Worm (Caenorhabditis elegans) whole organism, mixed stage, embryonic: Measurements from ENCODE around the gene dnc-3.

Source experiments
- M03D4.4 ChIP-seq: sonication (generic microtip); optimal IDR thresholded peaks from 2 replicates; lab custom pipeline; 2017; ENCODE audit warnings: mild to moderate bottlenecking, missing genetic modification characterization, missing compliant biosample characterization
- bed-3 ChIP-seq: fragments of 200-800 bp; sonication (Bioruptor generic); optimal IDR thresholded peaks from 3 replicates; lab custom pipeline; 2018; ENCODE audit warnings: mild to moderate bottlenecking, missing genetic modification characterization, moderate library complexity, missing compliant biosample characterization
- ceh-39 ChIP-seq: fragments of 150-350 bp; optimal IDR thresholded peaks from 2 replicates; lab custom pipeline; 2014; ENCODE audit warnings: missing biosample characterization, missing genetic modification characterization
- ceh-43 ChIP-seq: fragments of 200-800 bp; sonication (Bioruptor generic); optimal IDR thresholded peaks from 2 replicates; lab custom pipeline; 2018; ENCODE audit warnings: mild to moderate bottlenecking, missing genetic modification characterization, moderate library complexity, missing compliant biosample characterization
- ceh-83 ChIP-seq: fragments of 200-800 bp; sonication (Bioruptor generic); optimal IDR thresholded peaks from 2 replicates; lab custom pipeline; 2018; ENCODE audit warnings: mild to moderate bottlenecking, missing genetic modification characterization, missing compliant biosample characterization
- cnd-1 ChIP-seq: fragments of 200-800 bp; sonication (Bioruptor generic); optimal IDR thresholded peaks from 2 replicates; lab custom pipeline; 2018; ENCODE audit warnings: mild to moderate bottlenecking, missing genetic modification characterization, missing compliant biosample characterization
- drap-1 ChIP-seq: fragments of 200-800 bp; sonication (Bioruptor generic); optimal IDR thresholded peaks from 3 replicates; lab custom pipeline; 2018; ENCODE audit warnings: mild to moderate bottlenecking, missing genetic modification characterization, missing compliant biosample characterization
- elt-1 ChIP-seq: sonication (generic microtip); optimal IDR thresholded peaks from 2 replicates; lab custom pipeline; 2017; ENCODE audit warnings: missing genetic modification characterization, mild to moderate bottlenecking, missing compliant biosample characterization, antibody characterized with exemption, moderate library complexity, borderline replicate concordance; ENCODE audit not compliant: insufficient read depth
- elt-3 ChIP-seq: fragments of 150-350 bp; optimal IDR thresholded peaks from 2 replicates; lab custom pipeline; 2014; ENCODE audit warnings: missing biosample characterization, missing genetic modification characterization
- flh-1 ChIP-seq: fragments of 200-800 bp; sonication (Bioruptor generic); optimal IDR thresholded peaks from 2 replicates; lab custom pipeline; 2018; ENCODE audit warnings: mild to moderate bottlenecking, missing genetic modification characterization, moderate library complexity, missing compliant biosample characterization
- ham-2 ChIP-seq: fragments of 200-800 bp; sonication (Bioruptor generic); optimal IDR thresholded peaks from 2 replicates; lab custom pipeline; 2018; ENCODE audit warnings: mild to moderate bottlenecking, missing genetic modification characterization, missing compliant biosample characterization
- hlh-1 ChIP-seq: fragments of 150-350 bp; optimal IDR thresholded peaks from 2 replicates; lab custom pipeline; 2014; ENCODE audit warnings: missing biosample characterization, missing genetic modification reagents, missing genetic modification characterization
- lin-13 ChIP-seq: fragments of 150-350 bp; optimal IDR thresholded peaks from 2 replicates; lab custom pipeline; 2014; ENCODE audit warnings: missing biosample characterization, missing genetic modification characterization
- lin-32 ChIP-seq: fragments of 200-800 bp; sonication (Bioruptor generic); optimal IDR thresholded peaks from 2 replicates; lab custom pipeline; 2018; ENCODE audit warnings: mild to moderate bottlenecking, missing genetic modification characterization, missing compliant biosample characterization
- mab-5 ChIP-seq: fragments of 150-350 bp; optimal IDR thresholded peaks from 2 replicates; lab custom pipeline; 2014; ENCODE audit warnings: missing biosample characterization, missing genetic modification characterization
- mep-1 ChIP-seq: fragments of 150-350 bp; optimal IDR thresholded peaks from 2 replicates; lab custom pipeline; 2017; ENCODE audit warnings: missing biosample characterization, missing genetic modification reagents, missing genetic modification characterization, inconsistent platforms
- mls-2 ChIP-seq: sonication (generic microtip); optimal IDR thresholded peaks from 2 replicates; lab custom pipeline; 2016; ENCODE audit warnings: mild to moderate bottlenecking, missing genetic modification characterization, moderate library complexity, missing compliant biosample characterization
- nhr-12 ChIP-seq: fragments of 150-350 bp; optimal IDR thresholded peaks from 2 replicates; lab custom pipeline; 2014; ENCODE audit warnings: missing biosample characterization, missing genetic modification characterization
- nhr-2 ChIP-seq: fragments of 150-350 bp; optimal IDR thresholded peaks from 2 replicates; lab custom pipeline; 2014; ENCODE audit warnings: missing biosample characterization, missing genetic modification characterization
- nhr-28 ChIP-seq: fragments of 150-350 bp; optimal IDR thresholded peaks from 2 replicates; lab custom pipeline; 2014; ENCODE audit warnings: missing biosample characterization, missing genetic modification characterization
- nhr-76 ChIP-seq: sonication (generic microtip); optimal IDR thresholded peaks from 2 replicates; lab custom pipeline; 2017; ENCODE audit warnings: missing biosample characterization, missing genetic modification characterization
- sem-2 ChIP-seq: fragments of 200-800 bp; sonication (Bioruptor generic); optimal IDR thresholded peaks from 2 replicates; lab custom pipeline; 2018; ENCODE audit warnings: mild to moderate bottlenecking, missing genetic modification characterization, missing compliant biosample characterization
- snpc-4 ChIP-seq: fragments of 150-350 bp; optimal IDR thresholded peaks from 2 replicates; lab custom pipeline; 2014; ENCODE audit warnings: missing biosample characterization, missing genetic modification characterization
- sptf-1 ChIP-seq: sonication (generic microtip); optimal IDR thresholded peaks from 2 replicates; lab custom pipeline; 2017; ENCODE audit warnings: mild to moderate bottlenecking, missing genetic modification characterization, moderate library complexity, missing compliant biosample characterization
- tbx-8 ChIP-seq: fragments of 200-800 bp; sonication (Bioruptor generic); optimal IDR thresholded peaks from 2 replicates; lab custom pipeline; 2018; ENCODE audit warnings: mild to moderate bottlenecking, missing genetic modification characterization, moderate library complexity, missing compliant biosample characterization
- unc-120 ChIP-seq: sonication (generic microtip); optimal IDR thresholded peaks from 2 replicates; lab custom pipeline; 2017; ENCODE audit warnings: missing genetic modification characterization, missing compliant biosample characterization; ENCODE audit not compliant: poor library complexity, severe bottlenecking
- unc-39 ChIP-seq: fragments of 150-350 bp; optimal IDR thresholded peaks from 2 replicates; lab custom pipeline; 2014; ENCODE audit warnings: missing biosample characterization, missing genetic modification characterization
- zip-8 ChIP-seq: fragments of 150-350 bp; optimal IDR thresholded peaks from 2 replicates; lab custom pipeline; 2014; ENCODE audit warnings: missing biosample characterization, missing genetic modification characterization
- ztf-11 ChIP-seq: fragments of 150-350 bp; optimal IDR thresholded peaks from 2 replicates; lab custom pipeline; 2014; ENCODE audit warnings: missing biosample characterization, missing genetic modification characterization

dnc-3 gene

ce11 chrII:3567576-3567975, 14.1 kb downstream of the dnc-3 start:
- TF ChIP-seq cnd-1 (tag; lab: Kevin White, UChicago) (peak; percentile 72), ham-2 (GFP tag; lab: Kevin White, UChicago) (peak; percentile 41), M03D4.4 (tag; lab: Kevin White, UChicago) (peak; percentile 68), ceh-83 (GFP tag; lab: Kevin White, UChicago) (peak; percentile 85), sem-2 (GFP tag; lab: Kevin White, UChicago) (peak; percentile 59), drap-1 (peak; percentile 52), ceh-43 (peak; percentile 39), sptf-1 (tag; lab: Kevin White, UChicago) (peak; percentile 58), bed-3 (peak; percentile 56), lin-13 (tag; lab: Kevin White, UChicago) (peak; percentile 8), unc-120 (peak; percentile 60), mls-2 (peak; percentile 4), tbx-8 (GFP tag; lab: Kevin White, UChicago) (peak; percentile 18)

DNA sequence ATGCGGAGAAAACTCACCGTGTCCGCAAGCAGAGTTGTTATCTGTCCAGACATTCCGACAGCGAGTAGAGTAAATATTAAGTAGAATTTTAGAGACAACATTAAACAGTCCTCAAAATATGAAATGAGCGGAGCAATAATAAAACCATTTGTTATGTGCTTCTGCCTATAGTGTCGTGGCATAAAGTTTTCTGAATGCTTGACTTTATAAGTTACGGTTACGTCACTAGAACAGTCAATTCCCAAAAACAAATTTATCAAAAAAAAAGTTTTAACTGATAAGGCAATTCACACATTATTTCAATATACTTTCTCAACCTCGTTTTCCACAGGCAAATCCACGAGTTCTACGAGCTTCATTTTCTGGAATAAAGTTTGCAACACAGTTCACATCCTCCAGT, 15.6 kb downstream of the dnc-3 start, which contains the start of gene clec-127:
Gene clec-127, minus strand, starts transcription at position 101 of the 400 bp plus-strand sequence.
- TF ChIP-seq elt-3 (tag; lab: Kevin White, UChicago) (no peak), bed-3 (no peak), nhr-2 (tag; lab: Kevin White, UChicago) (no peak), unc-39 (no peak), nhr-76 (tag; lab: Kevin White, UChicago) (no peak), sptf-1 (tag; lab: Kevin White, UChicago) (no peak), sem-2 (GFP tag; lab: Kevin White, UChicago) (no peak), ztf-11 (tag; lab: Kevin White, UChicago) (no peak)

DNA sequence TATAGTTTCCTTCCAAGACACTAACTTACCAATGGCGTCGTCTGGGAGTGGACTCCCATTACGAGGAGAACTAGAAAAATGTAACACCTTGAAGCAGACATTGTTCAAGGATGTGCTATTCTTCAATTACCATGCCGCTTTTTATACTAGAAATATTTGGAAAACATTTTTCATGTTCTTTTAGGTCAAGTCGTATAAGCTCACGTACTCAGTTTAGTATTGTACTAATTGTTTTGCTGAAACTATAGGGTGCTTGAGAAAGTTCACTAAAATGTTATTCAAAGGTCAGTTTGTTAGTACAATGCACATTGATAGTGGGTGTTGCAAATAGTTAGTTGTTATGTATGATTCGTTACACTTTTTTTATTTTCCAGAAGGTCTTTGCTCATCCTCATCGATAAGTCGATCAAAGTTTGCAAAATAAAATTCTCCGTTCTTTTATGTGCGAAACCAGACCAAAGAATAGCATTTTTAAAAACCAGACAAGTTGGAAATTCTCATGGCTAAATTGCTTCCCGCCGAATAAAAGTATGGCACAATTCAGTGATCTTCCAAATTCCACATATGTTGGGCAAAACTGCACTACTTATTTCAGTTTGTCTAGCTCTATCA, 17.5 kb downstream of the dnc-3 start, which contains the start of the genes clec-128 and clec-129:
Gene clec-128, minus strand, starts transcription at position 101 of the 612 bp plus-strand sequence.
Gene clec-129, plus strand, starts transcription at position 562 of the 612 bp plus-strand sequence.
- TF ChIP-seq lin-32, result no peak
- no peak for TF ChIP-seq hlh-1 (tag; lab: Kevin White, UChicago)
- TF ChIP-seq zip-8 (tag; lab: Kevin White, UChicago), result no peak
- TF ChIP-seq sptf-1 (tag; lab: Kevin White, UChicago), result no peak
- no peak for TF ChIP-seq snpc-4 (tag; lab: Kevin White, UChicago)
- no peak for TF ChIP-seq drap-1
- TF ChIP-seq tbx-8 (GFP tag; lab: Kevin White, UChicago), result no peak
- TF ChIP-seq flh-1 (GFP tag; lab: Kevin White, UChicago), result no peak

DNA sequence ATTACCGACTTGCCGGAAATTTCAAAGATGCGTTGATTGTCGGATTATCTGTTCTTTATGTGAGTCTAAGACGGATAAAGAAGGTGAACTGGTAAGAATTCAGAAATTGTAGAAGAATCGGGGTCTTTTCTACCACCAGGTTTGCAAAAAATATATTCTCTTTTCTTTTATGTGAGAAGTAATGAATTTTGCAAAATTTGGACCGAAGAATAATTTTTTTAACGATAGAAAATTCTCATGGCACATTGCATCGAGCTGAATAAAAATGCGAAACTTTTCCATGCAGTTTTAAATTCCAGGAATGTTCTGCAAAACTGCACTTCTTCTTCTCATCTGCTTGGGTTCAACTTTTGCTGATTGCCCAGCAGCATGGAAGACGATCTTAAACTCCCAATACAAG, 19.7 kb downstream of the dnc-3 start, which contains the start of gene clec-130:
Gene clec-130, plus strand, starts transcription at position 301 of the 400 bp plus-strand sequence.
- no peak for TF ChIP-seq elt-1 (tag; lab: Kevin White, UChicago)
- no peak for TF ChIP-seq tbx-8 (GFP tag; lab: Kevin White, UChicago)
- TF ChIP-seq nhr-76 (tag; lab: Kevin White, UChicago), result no peak
- no peak for TF ChIP-seq ceh-43
- no peak for TF ChIP-seq mls-2
- no peak for TF ChIP-seq mab-5
- no peak for TF ChIP-seq mep-1
- TF ChIP-seq ceh-83 (GFP tag; lab: Kevin White, UChicago), result no peak

DNA sequence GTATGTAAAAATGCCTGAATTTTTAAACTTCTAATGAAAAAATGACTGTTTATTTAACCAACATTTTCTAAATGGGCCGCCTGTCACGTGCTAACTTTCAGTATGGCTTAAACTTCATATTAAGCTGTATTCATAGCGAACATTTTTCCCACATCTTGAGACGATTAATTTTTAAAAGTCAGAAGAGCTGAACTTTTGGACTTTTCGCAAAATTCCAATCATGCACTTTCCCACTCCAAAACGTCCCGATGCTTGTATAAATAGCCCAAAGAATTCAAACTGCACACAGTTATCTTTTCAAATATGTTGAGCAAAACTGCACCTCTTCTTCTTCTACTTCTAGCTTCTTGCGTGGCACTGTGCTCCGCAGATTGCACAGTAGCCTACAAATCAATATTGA, 23.2 kb downstream of the dnc-3 start, which contains the start of gene clec-132:
Gene clec-132, plus strand, starts transcription at position 301 of the 400 bp plus-strand sequence.
- TF ChIP-seq cnd-1 (tag; lab: Kevin White, UChicago) (no peak), ceh-43 (no peak), mep-1 (no peak), ceh-39 (tag; lab: Kevin White, UChicago) (no peak), snpc-4 (tag; lab: Kevin White, UChicago) (no peak), mls-2 (no peak)

- no peak for TF ChIP-seq hlh-1 (tag; lab: Kevin White, UChicago)
- no peak for TF ChIP-seq unc-120
- TF ChIP-seq ham-2 (GFP tag; lab: Kevin White, UChicago), result no peak
- TF ChIP-seq flh-1 (GFP tag; lab: Kevin White, UChicago), result no peak
- no peak for TF ChIP-seq nhr-12 (tag; lab: Kevin White, UChicago)
- TF ChIP-seq nhr-28 (tag; lab: Kevin White, UChicago), result no peak
Observed at ce11 chrII:3578121-3578520, 24.6 kb downstream of the dnc-3 start, which contains the start of gene clec-133. clec-133 (plus strand) TSS chrII:3578421.
